Worm (Caenorhabditis elegans) whole organism, L1 larva: ENCODE results near the gene Y43C5A.4.

ENCODE experiments used
- alr-1 ChIP-seq: fragments of 200-800 bp; sonication (Bioruptor generic); optimal IDR thresholded peaks from 2 replicates; lab custom pipeline; 2018; ENCODE audit warnings: borderline replicate concordance, mild to moderate bottlenecking, missing genetic modification characterization, missing compliant biosample characterization
- aly-2 ChIP-seq: fragments of 150-350 bp; optimal IDR thresholded peaks from 2 replicates; lab custom pipeline; 2014; ENCODE audit warnings: missing biosample characterization, missing genetic modification characterization
- blmp-1 ChIP-seq: fragments of 150-350 bp; optimal IDR thresholded peaks from 2 replicates; lab custom pipeline; 2014; ENCODE audit warnings: missing biosample characterization, missing genetic modification characterization
- ceh-82 ChIP-seq, 3 experiments: fragments of 150-350 bp in 1 of 3; sonication (generic microtip) in 2 of 3; optimal IDR thresholded peaks; 2 replicates each; lab custom pipeline; 2014 to 2017; ENCODE audit warnings: missing biosample characterization in 3 of 3, missing genetic modification characterization in 3 of 3
- fkh-4 ChIP-seq: sonication (generic microtip); optimal IDR thresholded peaks from 2 replicates; lab custom pipeline; 2016; ENCODE audit warnings: missing compliant biosample characterization, missing genetic modification characterization, borderline replicate concordance
- fkh-8 ChIP-seq: sonication (generic microtip); optimal IDR thresholded peaks from 2 replicates; lab custom pipeline; 2016; ENCODE audit warnings: mild to moderate bottlenecking, missing genetic modification characterization, missing compliant biosample characterization
- fos-1 ChIP-seq: fragments of 150-350 bp; optimal IDR thresholded peaks from 2 replicates; lab custom pipeline; 2014; ENCODE audit warnings: missing biosample characterization, missing genetic modification characterization
- jun-1 ChIP-seq: fragments of 150-350 bp; optimal IDR thresholded peaks from 2 replicates; lab custom pipeline; 2014; ENCODE audit warnings: missing biosample characterization, missing genetic modification reagents, missing genetic modification characterization
- nhr-12 ChIP-seq: sonication (generic microtip); optimal IDR thresholded peaks from 2 replicates; lab custom pipeline; 2017; ENCODE audit warnings: missing biosample characterization, missing genetic modification characterization
- nhr-20 ChIP-seq: sonication (generic microtip); optimal IDR thresholded peaks from 2 replicates; lab custom pipeline; 2016; ENCODE audit warnings: mild to moderate bottlenecking, missing genetic modification characterization, missing compliant biosample characterization
- sptf-1 ChIP-seq: fragments of 150-350 bp; optimal IDR thresholded peaks from 2 replicates; lab custom pipeline; 2014; ENCODE audit warnings: missing biosample characterization, missing genetic modification characterization

DNA sequence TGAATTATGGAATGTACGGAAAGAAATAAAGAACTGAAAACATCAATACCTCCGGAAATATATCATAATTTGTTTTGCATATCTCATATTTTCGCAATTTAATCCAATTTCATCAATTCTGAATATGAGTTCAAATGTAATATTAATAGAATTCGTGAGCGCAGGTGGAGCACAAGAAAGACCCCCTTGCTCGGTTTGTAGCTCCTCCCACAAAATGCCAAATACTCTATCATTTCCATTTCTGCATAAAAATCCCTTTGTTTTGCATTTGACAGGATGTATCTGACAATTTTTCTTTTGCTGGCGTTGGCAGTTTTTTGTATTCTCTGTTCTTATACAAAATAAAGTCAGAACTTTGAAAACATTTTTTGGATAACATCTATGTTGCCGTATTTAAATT, 2.8 kb upstream of the Y43C5A.4 start:
- no peak for TF ChIP-seq jun-1
- TF ChIP-seq sptf-1 (tag; lab: Kevin White, UChicago): no peak
- TF ChIP-seq blmp-1 (tag; lab: Kevin White, UChicago): no peak
- TF ChIP-seq ceh-82 (tag; optimal IDR thresholded peaks at IDR 0.05; lab: Kevin White, UChicago): no peak
- no peak for TF ChIP-seq nhr-12
- TF ChIP-seq aly-2 (tag; lab: Kevin White, UChicago): no peak
- TF ChIP-seq nhr-20 (tag; lab: Kevin White, UChicago): no peak
- TF ChIP-seq fkh-4 (tag; lab: Kevin White, UChicago): no peak
- TF ChIP-seq fkh-8 (tag; lab: Kevin White, UChicago): no peak
- no peak for TF ChIP-seq alr-1 (tag; lab: Kevin White, UChicago)
- no peak for TF ChIP-seq fos-1 (tag; lab: Kevin White, UChicago)
